Worm (Caenorhabditis elegans): Measurements from ENCODE around the gene ctsa-1.1.
A peak's percentile ranks its signal among the peaks of the same experiment; 100 is the strongest.

The ctsa-1.1 gene

ce11 chrII:4737348-4737747, at the start of gene ctsa-1.1:
Gene ctsa-1.1, plus strand, starts transcription at chrII:4737648.
- TF ChIP-seq dao-5 (tag; optimal IDR thresholded peaks at IDR 0.05) (no peak), W03F9.2 (tag; optimal IDR thresholded peaks at IDR 0.05) (no peak), him-1 (tag; optimal IDR thresholded peaks at IDR 0.05) (no peak)

ce11 chrII:4689477-4689876, 48.0 kb upstream of the ctsa-1.1 start, which contains the start of gene F10G7.12:
Gene F10G7.12, plus strand, starts transcription at chrII:4689777.
- TF ChIP-seq W03F9.2 (tag; optimal IDR thresholded peaks at IDR 0.05), result no peak

- TF ChIP-seq him-1 (tag; optimal IDR thresholded peaks at IDR 0.05) (no peak), dao-5 (tag; optimal IDR thresholded peaks at IDR 0.05) (no peak), W03F9.2 (tag; optimal IDR thresholded peaks at IDR 0.05) (no peak)
Observed at ce11 chrII:4693129-4693528, 44.3 kb upstream of the ctsa-1.1 start, which contains the start of gene F10G7.5. Gene F10G7.5, plus strand, starts transcription at chrII:4693414.

ce11 chrII:4696055-4696454, 41.4 kb upstream of the ctsa-1.1 start:
- TF ChIP-seq him-1 (tag; optimal IDR thresholded peaks at IDR 0.05) (no peak), dao-5 (tag; optimal IDR thresholded peaks at IDR 0.05) (no peak), W03F9.2 (tag; optimal IDR thresholded peaks at IDR 0.05) (no peak)

- TF ChIP-seq W03F9.2 (tag; optimal IDR thresholded peaks at IDR 0.05) (peak; percentile 61), him-1 (tag; optimal IDR thresholded peaks at IDR 0.05) (no peak), dao-5 (tag; optimal IDR thresholded peaks at IDR 0.05) (no peak)
Observed at ce11 chrII:4698266-4698771, 39.1 kb upstream of the ctsa-1.1 start, which contains the start of the genes rpn-5 and scc-1. Gene rpn-5, minus strand, starts transcription at chrII:4698427. Gene scc-1, plus strand, starts transcription at chrII:4698721.

ce11 chrII:4701482-4702119, 35.8 kb upstream of the ctsa-1.1 start, which contains the start of gene unc-85:
Gene unc-85, plus strand, starts transcription at chrII:4702069.
- TF ChIP-seq him-1 (tag; optimal IDR thresholded peaks at IDR 0.05) (peak; percentile 34), W03F9.2 (tag; optimal IDR thresholded peaks at IDR 0.05) (peak; percentile 8)

ce11 chrII:4703011-4703410, 34.4 kb upstream of the ctsa-1.1 start:
- no peak for TF ChIP-seq him-1 (tag; optimal IDR thresholded peaks at IDR 0.05)
- TF ChIP-seq dao-5 (tag; optimal IDR thresholded peaks at IDR 0.05), result no peak

ce11 chrII:4706359-4706871, 31.0 kb upstream of the ctsa-1.1 start, which contains the start of the genes F10G7.9 and tsn-1:
Gene F10G7.9, minus strand, starts transcription at chrII:4706485.
Gene tsn-1, plus strand, starts transcription at chrII:4706821.
- TF ChIP-seq dao-5 (tag; optimal IDR thresholded peaks at IDR 0.05), result no peak
- peak; percentile 88 for TF ChIP-seq W03F9.2 (tag; optimal IDR thresholded peaks at IDR 0.05)
- TF ChIP-seq him-1 (tag; optimal IDR thresholded peaks at IDR 0.05), result no peak

- no peak for TF ChIP-seq dao-5 (tag; optimal IDR thresholded peaks at IDR 0.05)
- no peak for TF ChIP-seq him-1 (tag; optimal IDR thresholded peaks at IDR 0.05)
- no peak for TF ChIP-seq W03F9.2 (tag; optimal IDR thresholded peaks at IDR 0.05)
Observed at ce11 chrII:4710120-4710519, 27.3 kb upstream of the ctsa-1.1 start, which contains the start of gene tag-151. Gene tag-151, plus strand, starts transcription at chrII:4710277.

- TF ChIP-seq dao-5 (tag; optimal IDR thresholded peaks at IDR 0.05) (no peak), him-1 (tag; optimal IDR thresholded peaks at IDR 0.05) (no peak), W03F9.2 (tag; optimal IDR thresholded peaks at IDR 0.05) (no peak)
Observed at ce11 chrII:4710813-4711212, 26.6 kb upstream of the ctsa-1.1 start.

- no peak for TF ChIP-seq him-1 (tag; optimal IDR thresholded peaks at IDR 0.05)
- no peak for TF ChIP-seq W03F9.2 (tag; optimal IDR thresholded peaks at IDR 0.05)
- TF ChIP-seq dao-5 (tag; optimal IDR thresholded peaks at IDR 0.05), result no peak
Observed at ce11 chrII:4715676-4716075, 21.8 kb upstream of the ctsa-1.1 start, which contains the start of gene F41C3.8. Gene F41C3.8, plus strand, starts transcription at chrII:4716046.

ce11 chrII:4726120-4726519, 11.3 kb upstream of the ctsa-1.1 start, which contains the start of gene F10G7.10:
Gene F10G7.10, minus strand, starts transcription at chrII:4726264.
- peak; percentile 54 for TF ChIP-seq W03F9.2 (tag; optimal IDR thresholded peaks at IDR 0.05)
- no peak for TF ChIP-seq him-1 (tag; optimal IDR thresholded peaks at IDR 0.05)

- no peak for TF ChIP-seq W03F9.2 (tag; optimal IDR thresholded peaks at IDR 0.05)
- TF ChIP-seq dao-5 (tag; optimal IDR thresholded peaks at IDR 0.05), result no peak
- TF ChIP-seq him-1 (tag; optimal IDR thresholded peaks at IDR 0.05), result no peak
Observed at ce11 chrII:4726750-4727384, 10.6 kb upstream of the ctsa-1.1 start.

- TF ChIP-seq him-1 (tag; optimal IDR thresholded peaks at IDR 0.05) (no peak), dao-5 (tag; optimal IDR thresholded peaks at IDR 0.05) (no peak), W03F9.2 (tag; optimal IDR thresholded peaks at IDR 0.05) (no peak)
Observed at ce11 chrII:4727769-4728168, 9.7 kb upstream of the ctsa-1.1 start, which contains the start of gene ttr-41. Gene ttr-41, minus strand, starts transcription at chrII:4727869.
